Fruit fly (Drosophila melanogaster) S2 (cell line): Measurements from ENCODE around the gene eIF3l.

Experiments
- CG8478 ChIP-seq: fragments of >200 bp; optimal IDR thresholded peaks from 2 replicates; lab custom pipeline; 2018
- CTCF ChIP-seq, 2 experiments: fragments of >200 bp; optimal IDR thresholded peaks; 2 replicates each; lab custom pipeline; 2018

The eIF3l gene

dm6 chr3L:12145709-12146694 lies at the start of gene eIF3l, which contains the start of gene Nrx-IV:
eIF3l (minus strand) TSS chr3L:12146097.
Nrx-IV (plus strand) TSS chr3L:12146519.
- TF ChIP-seq CG8478 = no peak
- TF ChIP-seq CTCF (optimal IDR thresholded peaks at IDR 0.05; lab: Kevin White, UChicago) = no peak

- TF ChIP-seq CG8478 (no peak), CTCF (optimal IDR thresholded peaks at IDR 0.05; lab: Kevin White, UChicago) (no peak)
Measured at dm6 chr3L:12193485-12193884, 47.6 kb upstream of the eIF3l start, which contains the start of gene thoc6. thoc6 (minus strand) TSS chr3L:12193688.

dm6 chr3L:12190433-12190832 lies 44.5 kb upstream of the eIF3l start, which contains the start of gene Est-P:
Est-P (plus strand) TSS chr3L:12190733.
- TF ChIP-seq CTCF (optimal IDR thresholded peaks at IDR 0.05; lab: Kevin White, UChicago) = no peak
- no peak for TF ChIP-seq CG8478

- TF ChIP-seq CG8478 (no peak), CTCF (optimal IDR thresholded peaks at IDR 0.05; lab: Kevin White, UChicago) (no peak)
Measured at dm6 chr3L:12188518-12188917, 42.6 kb upstream of the eIF3l start, which contains the start of gene Est-6. Est-6 (plus strand) TSS chr3L:12188818.

- no peak for TF ChIP-seq CG8478
- TF ChIP-seq CTCF (optimal IDR thresholded peaks at IDR 0.05; lab: Kevin White, UChicago) = no peak
Measured at dm6 chr3L:12185336-12185735, 39.4 kb upstream of the eIF3l start.

dm6 chr3L:12184564-12185034 lies 38.7 kb upstream of the eIF3l start, which contains the start of gene Miox:
Miox (plus strand) TSS chr3L:12184984.
- TF ChIP-seq CTCF (optimal IDR thresholded peaks at IDR 0.05; lab: Kevin White, UChicago) (no peak), CG8478 (no peak)

- no peak for TF ChIP-seq CTCF (optimal IDR thresholded peaks at IDR 0.05; lab: Kevin White, UChicago)
- no peak for TF ChIP-seq CG8478
Measured at dm6 chr3L:12183967-12184366, 38.1 kb upstream of the eIF3l start.

dm6 chr3L:12178847-12179437 lies 33.0 kb upstream of the eIF3l start:
- TF ChIP-seq CTCF (optimal IDR thresholded peaks at IDR 0.05; lab: Kevin White, UChicago) = no peak
- TF ChIP-seq CG8478 = no peak

dm6 chr3L:12177301-12177700 lies 31.4 kb upstream of the eIF3l start, which contains the start of gene CAH2:
CAH2 (plus strand) TSS chr3L:12177601.
- TF ChIP-seq CTCF (optimal IDR thresholded peaks at IDR 0.05; lab: Kevin White, UChicago) (no peak), CG8478 (no peak)

- TF ChIP-seq CG8478 (no peak), CTCF (optimal IDR thresholded peaks at IDR 0.05; lab: Kevin White, UChicago) (no peak)
Measured at dm6 chr3L:12175382-12175781, 29.5 kb upstream of the eIF3l start, which contains the start of gene Rh7. Rh7 (minus strand) TSS chr3L:12175482.

dm6 chr3L:12163693-12164092 lies 17.8 kb upstream of the eIF3l start, which contains the start of gene CG9760:
CG9760 (minus strand) TSS chr3L:12163735.
- TF ChIP-seq CG8478 = no peak
- no peak for TF ChIP-seq CTCF (optimal IDR thresholded peaks at IDR 0.05; lab: Kevin White, UChicago)

- TF ChIP-seq CTCF (optimal IDR thresholded peaks at IDR 0.05; lab: Kevin White, UChicago) (no peak), CG8478 (no peak)
Measured at dm6 chr3L:12163082-12163481, 17.2 kb upstream of the eIF3l start.

- TF ChIP-seq CG8478 = no peak
- no peak for TF ChIP-seq CTCF (optimal IDR thresholded peaks at IDR 0.05; lab: Kevin White, UChicago)
Measured at dm6 chr3L:12162156-12162682, 16.3 kb upstream of the eIF3l start.

- TF ChIP-seq CTCF (optimal IDR thresholded peaks at IDR 0.05; lab: Kevin White, UChicago) (no peak), CG8478 (no peak)
Measured at dm6 chr3L:12149024-12149423, 3.1 kb upstream of the eIF3l start, which contains the start of gene CG32099. CG32099 (plus strand) TSS chr3L:12149273.

dm6 chr3L:12146970-12147369 lies 1.1 kb upstream of the eIF3l start:
- TF ChIP-seq CTCF (optimal IDR thresholded peaks at IDR 0.05; lab: Kevin White, UChicago) = no peak
- TF ChIP-seq CG8478 = no peak
